Fruit fly (Drosophila melanogaster) whole organism, adult: ENCODE results near the gene Arp8.

ENCODE experiments used
- CG11617 ChIP-seq: fragments of 200-800 bp; sonication (Bioruptor generic); optimal IDR thresholded peaks from 2 replicates; lab custom pipeline; 2017; ENCODE audit warnings: mild to moderate bottlenecking, missing biosample characterization, missing genetic modification reagents, missing genetic modification characterization
- CG12768 ChIP-seq: fragments of 200-800 bp; sonication (Bioruptor generic); optimal IDR thresholded peaks from 2 replicates; lab custom pipeline; 2017; ENCODE audit warnings: missing biosample characterization, missing genetic modification characterization, mild to moderate bottlenecking, moderate library complexity, missing genetic modification reagents
- CG14711 ChIP-seq: fragments of 200-800 bp; sonication (Bioruptor generic); optimal IDR thresholded peaks from 2 replicates; lab custom pipeline; 2018; ENCODE audit warnings: missing biosample characterization, mild to moderate bottlenecking, missing genetic modification characterization, moderate library complexity
- CG1620 ChIP-seq: fragments of 200-800 bp; sonication (Bioruptor generic); optimal IDR thresholded peaks from 2 replicates; lab custom pipeline; 2016; ENCODE audit warnings: missing biosample characterization, missing genetic modification characterization
- CG33017 ChIP-seq: fragments of 200-800 bp; sonication (Bioruptor generic); optimal IDR thresholded peaks from 2 replicates; lab custom pipeline; 2018; ENCODE audit warnings: missing biosample characterization, mild to moderate bottlenecking, missing genetic modification characterization, moderate library complexity
- CG5204 ChIP-seq: fragments of 200-800 bp; sonication (Bioruptor generic); optimal IDR thresholded peaks from 2 replicates; lab custom pipeline; 2016; ENCODE audit warnings: missing biosample characterization, missing genetic modification characterization
- CG7045 ChIP-seq: fragments of 200-800 bp; sonication (Bioruptor generic); optimal IDR thresholded peaks from 2 replicates; lab custom pipeline; 2017; ENCODE audit warnings: missing biosample characterization, mild to moderate bottlenecking, missing genetic modification characterization
- CG7101 ChIP-seq: fragments of 200-800 bp; sonication (Bioruptor generic); optimal IDR thresholded peaks from 2 replicates; lab custom pipeline; 2018; ENCODE audit warnings: missing biosample characterization, mild to moderate bottlenecking, missing genetic modification characterization, moderate library complexity
- Clk ChIP-seq: fragments of 200-800 bp; sonication (Bioruptor generic); optimal IDR thresholded peaks from 2 replicates; lab custom pipeline; 2017; ENCODE audit warnings: missing biosample characterization, missing genetic modification characterization
- Crg-1 ChIP-seq: fragments of 200-800 bp; sonication (Bioruptor generic); optimal IDR thresholded peaks from 2 replicates; lab custom pipeline; 2016; ENCODE audit warnings: missing biosample characterization, missing genetic modification characterization
- Hr96 ChIP-seq: fragments of 200-800 bp; sonication (Bioruptor generic); optimal IDR thresholded peaks from 2 replicates; lab custom pipeline; 2016; ENCODE audit warnings: missing biosample characterization, missing genetic modification characterization
- Mnt ChIP-seq: fragments of 200-800 bp; sonication (Bioruptor generic); optimal IDR thresholded peaks from 2 replicates; lab custom pipeline; 2016; ENCODE audit warnings: missing biosample characterization, mild to moderate bottlenecking, missing genetic modification characterization
- bab1 ChIP-seq: fragments of 200-800 bp; sonication (Bioruptor generic); optimal IDR thresholded peaks from 3 replicates; lab custom pipeline; 2019; ENCODE audit warnings: missing biosample characterization, mild to moderate bottlenecking, missing genetic modification characterization, moderate library complexity
- cic ChIP-seq: fragments of 200-800 bp; sonication (Bioruptor generic); optimal IDR thresholded peaks from 2 replicates; lab custom pipeline; 2017; ENCODE audit warnings: missing biosample characterization, mild to moderate bottlenecking, missing genetic modification characterization, moderate library complexity
- cnc ChIP-seq, 2 experiments: fragments of >200 bp; optimal IDR thresholded peaks; 2 replicates each; lab custom pipeline; 2017
- kay ChIP-seq: fragments of 200-800 bp; sonication (Bioruptor generic); peaks from one replicate; lab custom pipeline; 2016; ENCODE audit warnings: missing biosample characterization, missing genetic modification characterization, borderline replicate concordance
- ovo ChIP-seq: fragments of 200-800 bp; sonication (Bioruptor generic); optimal IDR thresholded peaks from 2 replicates; lab custom pipeline; 2016; ENCODE audit warnings: missing biosample characterization, missing genetic modification characterization
- pad ChIP-seq: fragments of 200-800 bp; sonication (Bioruptor generic); optimal IDR thresholded peaks from 3 replicates; lab custom pipeline; 2017; ENCODE audit warnings: missing biosample characterization, missing genetic modification characterization, mild to moderate bottlenecking, moderate library complexity, missing genetic modification reagents
- tj ChIP-seq: fragments of 200-800 bp; sonication (Bioruptor generic); optimal IDR thresholded peaks from 3 replicates; lab custom pipeline; 2017; ENCODE audit warnings: missing biosample characterization, mild to moderate bottlenecking, missing genetic modification characterization, moderate library complexity
- toe ChIP-seq: fragments of 200-800 bp; sonication (Bioruptor generic); optimal IDR thresholded peaks from 2 replicates; lab custom pipeline; 2016; ENCODE audit warnings: missing biosample characterization, missing genetic modification characterization

Gene Arp8

DNA sequence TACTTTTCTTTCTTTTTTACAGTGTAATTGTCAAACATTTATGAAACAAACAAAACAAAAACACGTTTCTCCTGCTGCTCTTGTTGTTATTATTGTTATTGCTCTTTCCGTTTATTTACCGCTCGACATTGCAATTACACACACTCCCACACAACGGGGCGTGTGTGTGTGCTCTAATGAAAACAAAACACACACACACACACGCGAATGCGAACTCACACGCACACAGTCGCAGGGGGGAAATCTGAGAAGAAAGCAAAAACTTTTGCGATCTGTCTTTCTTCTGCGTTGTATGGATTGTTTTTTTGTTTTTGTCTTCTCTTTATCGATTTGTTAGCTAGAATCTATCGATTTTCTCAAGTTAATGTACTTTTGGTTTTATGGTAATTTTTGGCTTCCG lies 17.4 kb upstream of the Arp8 start:
- no peak for TF ChIP-seq pad (GFP tag; lab: Kevin White, UChicago)
- TF ChIP-seq kay (GFP tag; lab: Kevin White, UChicago): peak; percentile 83

- TF ChIP-seq CG14711 (tag; lab: Kevin White, UChicago) (peak; percentile 2), CG1620 (GFP tag; lab: Kevin White, UChicago) (no peak), kay (GFP tag; lab: Kevin White, UChicago) (peak; percentile 67)
Measured at dm6 chrX:17876518-17876917, 15.9 kb upstream of the Arp8 start.

dm6 chrX:17875695-17876094 lies 15.1 kb upstream of the Arp8 start:
- TF ChIP-seq CG11617 (GFP tag; lab: Kevin White, UChicago) (no peak), kay (GFP tag; lab: Kevin White, UChicago) (no peak), CG1620 (GFP tag; lab: Kevin White, UChicago) (no peak), CG7101 (tag; lab: Kevin White, UChicago) (no peak), bab1 (GFP tag; lab: Kevin White, UChicago) (no peak), CG33017 (no peak), cic (GFP tag; lab: Kevin White, UChicago) (no peak), pad (GFP tag; lab: Kevin White, UChicago) (no peak), CG7045 (GFP tag; lab: Kevin White, UChicago) (no peak)

DNA sequence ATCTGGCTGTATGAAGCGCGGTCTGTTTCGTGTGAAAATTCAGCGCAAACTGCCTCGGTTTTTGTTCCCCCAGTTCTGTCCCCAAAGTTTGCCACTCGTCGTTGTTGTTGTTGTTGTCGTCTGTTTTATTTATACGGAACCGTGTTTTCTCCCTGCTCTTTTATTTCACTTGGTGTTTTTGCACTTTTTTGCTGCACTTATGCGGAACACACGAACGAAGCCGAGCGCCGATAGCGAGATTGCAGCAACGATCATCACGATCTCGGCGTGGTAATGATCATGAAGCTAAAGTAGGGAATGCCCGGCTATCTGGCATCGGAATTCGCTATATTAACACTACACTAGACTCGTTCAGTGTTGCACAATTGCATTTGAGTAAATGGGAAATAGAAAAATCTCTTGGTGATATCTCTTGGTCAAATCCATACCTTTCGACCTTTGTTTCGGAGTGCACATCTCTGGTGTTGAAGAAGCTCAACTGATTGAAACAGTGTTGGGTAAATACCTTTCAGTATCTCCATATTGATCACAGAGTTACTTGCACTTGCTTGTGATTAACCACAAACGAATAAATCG lies 14.5 kb upstream of the Arp8 start:
- TF ChIP-seq Mnt (GFP tag; lab: Kevin White, UChicago) (no peak), CG7101 (tag; lab: Kevin White, UChicago) (no peak), CG14711 (tag; lab: Kevin White, UChicago) (no peak)

dm6 chrX:17873329-17873728 lies 12.7 kb upstream of the Arp8 start:
- TF ChIP-seq CG7045 (GFP tag; lab: Kevin White, UChicago) (no peak), Crg-1 (GFP tag; lab: Kevin White, UChicago) (no peak), toe (GFP tag; lab: Kevin White, UChicago) (no peak), pad (GFP tag; lab: Kevin White, UChicago) (no peak), CG14711 (tag; lab: Kevin White, UChicago) (no peak), tj (GFP tag; lab: Kevin White, UChicago) (no peak), Mnt (GFP tag; lab: Kevin White, UChicago) (no peak), cnc (optimal IDR thresholded peaks at IDR 0.05; lab: Kevin White, UChicago) (no peak), CG1620 (GFP tag; lab: Kevin White, UChicago) (no peak), ovo (no peak), CG12768 (no peak), CG7101 (tag; lab: Kevin White, UChicago) (no peak), CG33017 (no peak)

DNA sequence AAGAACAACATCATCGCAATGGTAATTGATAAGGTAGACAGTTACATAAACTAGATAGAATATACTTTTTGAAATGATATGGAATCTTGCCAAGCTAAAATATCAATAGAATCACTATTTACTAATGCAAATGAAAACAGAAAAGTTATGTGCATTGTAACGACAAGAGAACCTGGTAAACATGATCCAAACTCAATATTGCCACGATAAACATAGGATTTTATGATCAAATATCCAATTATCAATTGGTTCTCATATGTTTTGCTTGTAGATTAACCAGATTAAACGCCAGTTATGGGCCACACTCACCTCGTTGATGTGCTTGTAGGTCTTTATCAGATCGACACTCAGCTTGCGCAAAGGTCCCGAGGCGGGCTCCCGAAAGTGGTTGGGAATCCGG lies 11.7 kb upstream of the Arp8 start:
- TF ChIP-seq CG7045 (GFP tag; lab: Kevin White, UChicago) (no peak), CG1620 (GFP tag; lab: Kevin White, UChicago) (no peak), CG5204 (GFP tag; lab: Kevin White, UChicago) (no peak), CG14711 (tag; lab: Kevin White, UChicago) (no peak), bab1 (GFP tag; lab: Kevin White, UChicago) (no peak), tj (GFP tag; lab: Kevin White, UChicago) (no peak), Clk (GFP tag; lab: Kevin White, UChicago) (no peak), CG11617 (GFP tag; lab: Kevin White, UChicago) (no peak), CG7101 (tag; lab: Kevin White, UChicago) (no peak), CG33017 (no peak), cic (GFP tag; lab: Kevin White, UChicago) (no peak), Crg-1 (GFP tag; lab: Kevin White, UChicago) (no peak), toe (GFP tag; lab: Kevin White, UChicago) (no peak)

- no peak for TF ChIP-seq toe (GFP tag; lab: Kevin White, UChicago)
- no peak for TF ChIP-seq CG11617 (GFP tag; lab: Kevin White, UChicago)
- TF ChIP-seq CG5204 (GFP tag; lab: Kevin White, UChicago): no peak
- TF ChIP-seq bab1 (GFP tag; lab: Kevin White, UChicago): no peak
- no peak for TF ChIP-seq tj (GFP tag; lab: Kevin White, UChicago)
- TF ChIP-seq CG14711 (tag; lab: Kevin White, UChicago): no peak
- TF ChIP-seq Clk (GFP tag; lab: Kevin White, UChicago): no peak
- TF ChIP-seq ovo: no peak
- no peak for TF ChIP-seq cic (GFP tag; lab: Kevin White, UChicago)
- TF ChIP-seq CG33017: no peak
- TF ChIP-seq Crg-1 (GFP tag; lab: Kevin White, UChicago): no peak
- TF ChIP-seq cnc (optimal IDR thresholded peaks at IDR 0.05; lab: Kevin White, UChicago): no peak
- no peak for TF ChIP-seq CG7101 (tag; lab: Kevin White, UChicago)
- no peak for TF ChIP-seq Mnt (GFP tag; lab: Kevin White, UChicago)
- TF ChIP-seq kay (GFP tag; lab: Kevin White, UChicago): no peak
- TF ChIP-seq Hr96 (GFP tag; lab: Kevin White, UChicago): no peak
Measured at dm6 chrX:17870614-17871394, 10.2 kb upstream of the Arp8 start.
